Worm (Caenorhabditis elegans): Measurements from ENCODE around the gene cdr-4.

- no peak for TF ChIP-seq dao-5 (tag; optimal IDR thresholded peaks at IDR 0.05)
- TF ChIP-seq him-1 (tag; optimal IDR thresholded peaks at IDR 0.05), result no peak
Measured at ce11 chrV:12433717-12434116, 25.3 kb upstream of the cdr-4 start, which contains the start of gene srh-25.

Measured in whole organism, L4/young adult.